Worm (Caenorhabditis elegans): ENCODE results near the gene ZK488.5.

The ZK488.5 gene

DNA sequence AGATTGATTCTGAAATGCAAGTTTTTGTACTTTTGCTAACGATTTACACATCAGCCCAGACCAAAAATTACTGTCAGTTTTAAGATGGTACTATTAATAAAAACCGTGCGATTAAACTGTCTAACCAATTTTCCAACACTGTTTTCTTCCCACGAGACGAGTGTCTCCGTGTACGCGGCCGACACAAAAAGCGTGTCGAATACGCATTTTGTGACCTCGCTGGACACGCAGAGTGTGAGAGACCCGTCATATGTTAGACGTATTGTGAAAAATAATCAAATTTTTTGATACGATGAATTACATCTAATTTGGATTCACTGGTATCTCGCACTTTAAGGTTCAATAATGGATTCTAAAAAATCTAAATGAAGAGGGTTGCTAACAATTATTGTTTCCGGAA lies 42.6 kb downstream of the ZK488.5 start (continued):
- TF ChIP-seq nhr-20 (tag; optimal IDR thresholded peaks at IDR 0.05) (peak; percentile 33), hpl-2 (GFP tag; optimal IDR thresholded peaks at IDR 0.05) (no peak), nhr-77 (tag; optimal IDR thresholded peaks at IDR 0.05) (no peak), grh-1 (GFP tag; IDR thresholded peaks at IDR 0.05) (no peak), elt-2 (tag; optimal IDR thresholded peaks at IDR 0.05) (peak; percentile 29), sox-4 (tag; optimal IDR thresholded peaks at IDR 0.05) (no peak), ztf-11 (tag; optimal IDR thresholded peaks at IDR 0.05) (no peak)

DNA sequence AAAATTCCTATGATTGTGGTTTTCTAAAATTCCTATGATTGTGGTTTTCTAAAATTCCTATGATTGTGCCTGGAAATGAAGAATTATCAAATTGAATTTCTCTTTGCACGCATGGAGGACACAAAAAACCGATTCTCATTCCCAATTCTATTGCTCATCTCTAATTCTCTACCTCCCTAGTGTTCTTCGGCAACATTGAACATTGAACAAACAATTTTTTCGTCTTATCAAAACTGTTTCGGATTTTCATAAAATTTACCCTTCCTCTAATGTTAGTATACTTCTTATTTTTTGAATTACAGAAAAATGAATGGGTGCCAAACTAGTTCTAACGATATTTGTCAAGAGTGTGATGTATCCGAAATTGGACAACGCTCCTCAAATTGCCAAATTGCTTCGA lies 43.2 kb downstream of the ZK488.5 start, which contains the start of gene pals-31:
pals-31 (plus strand) TSS at position 301 of the 400 bp plus-strand sequence.
- no peak for TF ChIP-seq mab-9 (GFP tag; IDR thresholded peaks at IDR 0.05)
- TF ChIP-seq nhr-90 (tag; optimal IDR thresholded peaks at IDR 0.05; ENCODE audit: poor library complexity) = no peak
- TF ChIP-seq pax-3 (tag; optimal IDR thresholded peaks at IDR 0.05) = no peak
- TF ChIP-seq elt-3 (tag; optimal IDR thresholded peaks at IDR 0.05) = no peak
- no peak for TF ChIP-seq ztf-11 (tag; optimal IDR thresholded peaks at IDR 0.05)
- TF ChIP-seq elt-2 (tag; optimal IDR thresholded peaks at IDR 0.05) = no peak

DNA sequence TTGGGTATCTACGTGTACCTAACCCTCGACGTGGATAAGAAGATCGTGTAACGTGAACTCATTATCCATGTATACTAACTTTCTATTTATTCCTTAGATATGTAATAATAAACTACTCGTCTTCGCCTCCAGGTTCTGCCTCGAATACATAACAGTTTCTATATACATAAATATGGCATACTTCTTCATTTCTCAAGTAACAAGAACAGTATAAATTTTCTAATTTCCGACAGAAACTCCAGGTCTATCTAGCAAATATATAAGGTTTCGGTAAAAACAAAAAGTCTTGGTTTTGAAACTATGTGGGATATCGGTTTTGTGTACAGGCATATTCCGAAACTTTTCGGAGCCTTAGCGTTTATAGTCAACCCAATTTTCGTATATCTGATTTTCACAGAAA lies 45.3 kb downstream of the ZK488.5 start, which contains the start of gene srj-37:
srj-37 (plus strand) TSS at position 301 of the 400 bp plus-strand sequence.
- TF ChIP-seq hlh-4 (tag; optimal IDR thresholded peaks at IDR 0.05) (no peak), lin-35 (GFP tag; optimal IDR thresholded peaks at IDR 0.05) (no peak), unc-130 (tag; optimal IDR thresholded peaks at IDR 0.05) (no peak), mab-9 (GFP tag; IDR thresholded peaks at IDR 0.05) (no peak), ceh-82 (tag; optimal IDR thresholded peaks at IDR 0.05) (no peak), fos-1 (tag; optimal IDR thresholded peaks at IDR 0.05) (no peak)

- TF ChIP-seq nhr-20 (tag; optimal IDR thresholded peaks at IDR 0.05) (peak; percentile 22), ceh-82 (tag; optimal IDR thresholded peaks at IDR 0.05) (peak in 1 of 3 experiments; percentile 2), egl-27 (tag; optimal IDR thresholded peaks at IDR 0.05) (no peak), lin-15B (tag; optimal IDR thresholded peaks at IDR 0.05) (no peak), mef-2 (tag; optimal IDR thresholded peaks at IDR 0.05) (no peak), rnt-1 (tag; optimal IDR thresholded peaks at IDR 0.05) (peak; percentile 33), swsn-7 (tag; optimal IDR thresholded peaks at IDR 0.05) (peak; percentile 30), nhr-28 (tag; optimal IDR thresholded peaks at IDR 0.05) (no peak), ceh-90 (tag; optimal IDR thresholded peaks at IDR 0.05) (no peak), fkh-8 (tag; optimal IDR thresholded peaks at IDR 0.05) (peak; percentile 41), nhr-90 (tag; optimal IDR thresholded peaks at IDR 0.05; ENCODE audit: poor library complexity) (no peak), lin-14 (GFP tag; optimal IDR thresholded peaks at IDR 0.05) (no peak), hlh-17 (GFP tag; optimal IDR thresholded peaks at IDR 0.05; ENCODE audit: borderline replicate concordance) (no peak), jun-1 (tag; optimal IDR thresholded peaks at IDR 0.05) (no peak), nhr-47 (tag; optimal IDR thresholded peaks at IDR 0.05) (no peak), sptf-1 (tag; optimal IDR thresholded peaks at IDR 0.05) (no peak), sox-4 (tag; optimal IDR thresholded peaks at IDR 0.05) (no peak), sup-37 (GFP tag; optimal IDR thresholded peaks at IDR 0.05) (no peak), grh-1 (GFP tag; IDR thresholded peaks at IDR 0.05) (no peak), ztf-11 (tag; optimal IDR thresholded peaks at IDR 0.05) (no peak), alr-1 (tag; optimal IDR thresholded peaks at IDR 0.05; ENCODE audit: borderline replicate concordance) (no peak), elt-2 (tag; optimal IDR thresholded peaks at IDR 0.05) (no peak), nhr-85 (tag) (no peak), egl-13 (tag; optimal IDR thresholded peaks at IDR 0.05) (no peak), efl-1 (optimal IDR thresholded peaks at IDR 0.05) (peak; percentile 31 to 47), efl-1 (GFP tag; optimal IDR thresholded peaks at IDR 0.05 in 1 of 2) (no peak), ceh-88 (GFP tag; IDR thresholded peaks at IDR 0.05) (no peak), nhr-11 (tag; optimal IDR thresholded peaks at IDR 0.05) (no peak), ces-1 (GFP tag; optimal IDR thresholded peaks at IDR 0.05) (no peak), irx-1 (tag; optimal IDR thresholded peaks at IDR 0.05) (no peak), nhr-77 (tag; optimal IDR thresholded peaks at IDR 0.05) (no peak), C04F5.9 (tag; optimal IDR thresholded peaks at IDR 0.05) (no peak), hpl-2 (GFP tag; optimal IDR thresholded peaks at IDR 0.05) (no peak)
Measured at ce11 chrV:642750-643149, 49.7 kb downstream of the ZK488.5 start, which contains the start of gene nhr-190. Gene nhr-190, minus strand, starts transcription at chrV:642924.
